Worm (Caenorhabditis elegans) whole organism, late embryonic: ENCODE measurements around the gene cyp-35A4.

Source experiments
- ama-1 ChIP-seq: fragments of 150-350 bp; optimal IDR thresholded peaks from 2 replicates; lab custom pipeline; 2014
- ceh-48 ChIP-seq: sonication (generic microtip); optimal IDR thresholded peaks from 2 replicates; lab custom pipeline; 2016; ENCODE audit warnings: missing genetic modification characterization, inconsistent platforms, missing compliant biosample characterization
- ceh-6 ChIP-seq: fragments of 200-800 bp; sonication (Bioruptor generic); optimal IDR thresholded peaks from 2 replicates; lab custom pipeline; 2018; ENCODE audit warnings: mild to moderate bottlenecking, missing genetic modification characterization, missing compliant biosample characterization
- elt-2 ChIP-seq: sonication (generic microtip); optimal IDR thresholded peaks from 2 replicates; lab custom pipeline; 2016; ENCODE audit warnings: missing genetic modification reagents, missing genetic modification characterization, missing compliant biosample characterization

DNA sequence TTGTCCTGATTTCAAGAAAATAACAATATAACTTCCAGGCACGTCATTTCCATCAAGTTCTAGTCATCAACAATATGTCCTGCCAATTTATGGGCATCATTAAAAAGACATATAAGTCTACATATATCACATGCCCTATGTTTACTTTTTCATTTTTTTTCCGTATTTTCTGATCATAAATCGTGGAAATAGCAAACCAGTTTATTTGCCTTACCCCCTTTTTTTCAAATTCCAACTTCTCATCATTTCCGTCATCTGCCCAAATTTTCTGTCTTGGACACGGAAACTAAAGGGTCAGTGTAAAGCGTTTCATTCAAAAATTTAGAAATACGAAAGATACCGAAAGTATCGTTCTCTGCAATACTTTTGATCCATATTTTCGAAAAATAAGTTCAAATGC, 39.1 kb upstream of the cyp-35A4 start:
- TF ChIP-seq ceh-6 (GFP tag; lab: Kevin White, UChicago) (no peak), ama-1 (lab: Kevin White, UChicago) (no peak), ceh-48 (tag; lab: Kevin White, UChicago) (no peak), elt-2 (tag; lab: Kevin White, UChicago) (no peak)
